ENCODE assay signal across 1 worm cellular context in the genomic region with DNA sequence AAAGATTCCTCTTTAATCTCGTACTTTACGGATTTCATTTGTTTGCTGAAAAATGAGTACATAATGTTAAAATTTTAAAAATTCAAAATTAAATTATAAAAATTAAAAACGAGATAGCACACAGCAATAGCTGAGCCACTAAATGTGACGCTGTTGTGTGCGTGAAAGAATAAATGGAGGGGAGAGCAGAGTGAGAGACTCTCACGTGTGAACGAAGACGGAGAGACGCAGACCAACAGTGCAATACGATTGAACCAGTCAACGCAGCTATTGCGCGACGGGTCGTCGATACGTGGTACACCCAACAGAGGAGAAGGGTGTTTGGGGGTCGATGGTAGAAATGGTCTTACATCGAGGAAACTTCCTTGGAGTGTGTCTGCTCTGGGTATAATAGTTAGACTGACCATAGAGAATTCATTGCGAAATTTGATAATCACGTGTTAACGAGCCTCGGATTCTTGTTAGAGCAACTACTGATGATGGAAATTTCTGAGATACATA.
TF ChIP-seq lines count a peak whose summit lies in the region.

A gene (minus strand): TSS at position 51 of the 501 bp plus-strand sequence.

TF ChIP-seq in whole organism, L1 larva, 84 proteins besides CTCF, POLR2A, EP300 and RAD21 (continued from another document):
- TF ChIP-seq nhr-85 (tag; lab: Kevin White, UChicago) (peak; percentile 1), snu-23 (GFP tag; optimal IDR thresholded peaks at IDR 0.05; lab: Kevin White, UChicago) (peak; percentile 12)
